Fruit fly (Drosophila melanogaster): ENCODE results near the gene Hsp67Bc.
A peak's percentile ranks its signal among the peaks of the same experiment; 100 is the strongest.

dm6 chr3L:9401354-9402156 lies 29.3 kb upstream of the Hsp67Bc start:
- TF ChIP-seq CG7556 (GFP tag; optimal IDR thresholded peaks at IDR 0.05) = no peak
- TF ChIP-seq Ravus (GFP tag; IDR thresholded peaks at IDR 0.05) = no peak
- no peak for TF ChIP-seq Stat92E (GFP tag; optimal IDR thresholded peaks at IDR 0.05)
- peak; percentile 57; the same call in 1 of the 3 replicates for TF ChIP-seq sr (GFP tag; IDR thresholded peaks at IDR 0.05)
- no peak for TF ChIP-seq Dad (GFP tag; optimal IDR thresholded peaks at IDR 0.05)
- no peak for TF ChIP-seq wdn (GFP tag; IDR thresholded peaks at IDR 0.05)

Measured in whole organism, embryonic.